Worm (Caenorhabditis elegans) whole organism, midembryonic: ENCODE measurements around the gene sdf-9.

Experiments
- T22C8.4 ChIP-seq: fragments of 200-800 bp; sonication (Bioruptor generic); IDR thresholded peaks from 2 replicates; pipeline ENCODE4 v1.3.6; 2022; ENCODE audit warnings: missing genetic modification characterization, missing compliant biosample characterization
- cog-1 ChIP-seq: sonication (generic microtip); optimal IDR thresholded peaks from 2 replicates; lab custom pipeline; 2016; ENCODE audit warnings: missing genetic modification characterization, missing compliant biosample characterization
- flt-1 ChIP-seq: fragments of 200-800 bp; sonication (Bioruptor generic); IDR thresholded peaks from 2 replicates; pipeline ENCODE4 v1.3.6; 2022; ENCODE audit warnings: missing genetic modification characterization, missing compliant biosample characterization
- klf-2 ChIP-seq: fragments of 200-800 bp; sonication (Bioruptor generic); conservative IDR thresholded peaks from 2 replicates; pipeline ENCODE4 v1.3.6; 2022; ENCODE audit warnings: missing genetic modification reagents, missing genetic modification characterization, missing compliant biosample characterization
- med-1 ChIP-seq: sonication (generic microtip); optimal IDR thresholded peaks from 2 replicates; lab custom pipeline; 2017; ENCODE audit warnings: missing genetic modification characterization, mild to moderate bottlenecking, missing compliant biosample characterization, antibody characterized with exemption, missing genetic modification reagents; ENCODE audit not compliant: insufficient read depth
- ref-1 ChIP-seq: fragments of 200-800 bp; sonication (Bioruptor generic); conservative IDR thresholded peaks from 2 replicates; pipeline ENCODE4 v1.3.6; 2022; ENCODE audit warnings: missing genetic modification reagents, missing genetic modification characterization, missing compliant biosample characterization
- tab-1 ChIP-seq: fragments of 200-800 bp; sonication (Bioruptor generic); IDR thresholded peaks from 2 replicates; pipeline ENCODE4 v1.3.6; 2022; ENCODE audit warnings: missing genetic modification characterization, missing compliant biosample characterization
- ztf-23 ChIP-seq: fragments of 200-800 bp; sonication (Bioruptor generic); IDR thresholded peaks from 2 replicates; pipeline ENCODE4 v1.3.6; 2022; ENCODE audit warnings: missing genetic modification reagents, missing genetic modification characterization, missing compliant biosample characterization
- ztf-29 ChIP-seq: fragments of 200-800 bp; sonication (Bioruptor generic); IDR thresholded peaks from 2 replicates; pipeline ENCODE4 v1.3.6; 2022; ENCODE audit warnings: missing genetic modification reagents, missing genetic modification characterization, missing compliant biosample characterization

DNA sequence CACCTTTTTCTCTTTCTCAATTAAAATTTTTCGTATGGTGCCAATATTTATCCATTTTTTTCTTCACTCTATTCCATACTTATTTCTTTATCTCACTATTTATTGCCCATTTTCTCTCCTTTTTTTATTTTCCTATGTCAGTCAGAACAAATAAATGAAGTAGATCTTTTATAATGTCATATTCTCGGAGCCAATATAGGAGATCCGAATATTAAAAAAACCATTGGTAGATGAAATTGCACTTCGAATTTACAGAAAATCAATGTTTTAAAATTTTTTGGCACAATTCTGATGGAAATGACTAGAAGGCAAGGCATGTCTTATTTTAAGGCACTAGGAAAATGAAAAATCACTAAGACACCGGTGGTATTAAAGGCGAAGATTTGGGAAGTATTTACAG is 7.4 kb upstream of the sdf-9 start:
- no peak for TF ChIP-seq med-1
- TF ChIP-seq ztf-23 (GFP tag; lab: Robert Waterston, UW): no peak
- no peak for TF ChIP-seq klf-2
- TF ChIP-seq flt-1 (GFP tag; lab: Robert Waterston, UW): no peak
- TF ChIP-seq tab-1 (GFP tag; lab: Robert Waterston, UW): no peak
- TF ChIP-seq cog-1 (tag; lab: Kevin White, UChicago): no peak
- no peak for TF ChIP-seq ztf-29 (GFP tag; lab: Robert Waterston, UW)
- TF ChIP-seq ref-1 (GFP tag; lab: Robert Waterston, UW): no peak
- TF ChIP-seq T22C8.4 (GFP tag; lab: Robert Waterston, UW): no peak
